Fruit fly (Drosophila melanogaster): ENCODE results near the gene CG32512.

The CG32512 gene

dm6 chrX:21071693-21072357 lies 4.5 kb upstream of the CG32512 start (continued):
- TF ChIP-seq CG8388 (GFP tag; optimal IDR thresholded peaks at IDR 0.05) (no peak), Lpt (GFP tag; optimal IDR thresholded peaks at IDR 0.05) (no peak), HLH4C (GFP tag; IDR thresholded peaks at IDR 0.05; ENCODE audit: partially characterized antibody) (no peak), TFAM (GFP tag; optimal IDR thresholded peaks at IDR 0.05) (no peak), crp (GFP tag; optimal IDR thresholded peaks at IDR 0.05) (no peak), Adf1 (GFP tag; IDR thresholded peaks at IDR 0.05) (no peak), sna (GFP tag; IDR thresholded peaks at IDR 0.05; ENCODE audit: partially characterized antibody) (no peak), Spps (tag; optimal IDR thresholded peaks at IDR 0.05) (no peak), gcm (GFP tag; optimal IDR thresholded peaks at IDR 0.05) (no peak), nom (GFP tag; optimal IDR thresholded peaks at IDR 0.05) (peak; percentile 74), chif (GFP tag; optimal IDR thresholded peaks at IDR 0.05) (no peak), CTCF (GFP tag; optimal IDR thresholded peaks at IDR 0.05) (no peak), CG4282 (GFP tag; optimal IDR thresholded peaks at IDR 0.05) (no peak), Stat92E (GFP tag; optimal IDR thresholded peaks at IDR 0.05) (no peak), Deaf1 (tag; optimal IDR thresholded peaks at IDR 0.05) (no peak), CG9437 (GFP tag; optimal IDR thresholded peaks at IDR 0.05) (no peak)

- TF ChIP-seq Nf-YB (GFP tag; optimal IDR thresholded peaks at IDR 0.05) (no peak), CG9817 (tag; optimal IDR thresholded peaks at IDR 0.05) (no peak), salm (tag; optimal IDR thresholded peaks at IDR 0.05) (no peak), dmrt99B (tag; optimal IDR thresholded peaks at IDR 0.05) (no peak), CG32532 (GFP tag; IDR thresholded peaks at IDR 0.05) (no peak), prd (optimal IDR thresholded peaks at IDR 0.05) (no peak), prd (GFP tag; IDR thresholded peaks at IDR 0.05) (0 out of 3 replicates have a peak, but pooled peaks have one; percentile 27), B-H2 (GFP tag; optimal IDR thresholded peaks at IDR 0.05) (no peak), caup (GFP tag; optimal IDR thresholded peaks at IDR 0.05; ENCODE audit: severe bottlenecking) (no peak), HLH3B (GFP tag; IDR thresholded peaks at IDR 0.05) (0 out of 2 replicates have a peak, but pooled peaks have one; percentile 17), CG10321 (GFP tag; IDR thresholded peaks at IDR 0.05) (no peak), Sox102F (GFP tag; optimal IDR thresholded peaks at IDR 0.05) (no peak), CG14014 (GFP tag; IDR thresholded peaks at IDR 0.05) (no peak), Sox100B (GFP tag; optimal IDR thresholded peaks at IDR 0.05) (peak; percentile 19), CG13624 (GFP tag; optimal IDR thresholded peaks at IDR 0.05) (no peak), jigr1 (GFP tag; IDR thresholded peaks at IDR 0.05) (no peak), CG17361 (GFP tag; IDR thresholded peaks at IDR 0.05) (0 out of 3 replicates have a peak, but pooled peaks have one; percentile 12), Rfx (GFP tag; IDR thresholded peaks at IDR 0.05) (peak; percentile 19; the same call in 1 of the 2 replicates), Dll (GFP tag; IDR thresholded peaks at IDR 0.05; ENCODE audit: partially characterized antibody) (no peak), CG15479 (GFP tag; optimal IDR thresholded peaks at IDR 0.05) (no peak), chm (GFP tag; IDR thresholded peaks at IDR 0.05) (no peak), sna (GFP tag; IDR thresholded peaks at IDR 0.05; ENCODE audit: partially characterized antibody) (no peak), nerfin-1 (tag; optimal IDR thresholded peaks at IDR 0.05) (no peak), CG33557 (GFP tag; optimal IDR thresholded peaks at IDR 0.05) (no peak), sens (GFP tag) (peak; percentile 13), dysf (GFP tag; IDR thresholded peaks at IDR 0.05) (0 out of 3 replicates have a peak, but pooled peaks have one; percentile 27), ci (GFP tag; IDR thresholded peaks at IDR 0.05) (no peak), CG30403 (GFP tag; optimal IDR thresholded peaks at IDR 0.05) (peak; percentile 17), phol (tag; optimal IDR thresholded peaks at IDR 0.05) (peak; percentile 7), fd96Cb (tag; optimal IDR thresholded peaks at IDR 0.05) (peak; percentile 5)
Observed at dm6 chrX:21067908-21068307, 568 bp upstream of the CG32512 start.

Data from whole organism, embryonic.